Worm (Caenorhabditis elegans) whole organism, L1 larva: Measurements from ENCODE around the gene tag-234.

ENCODE experiments used
- aly-2 ChIP-seq: fragments of 150-350 bp; optimal IDR thresholded peaks from 2 replicates; lab custom pipeline; 2014; ENCODE audit warnings: missing biosample characterization, missing genetic modification characterization
- grh-1 ChIP-seq: fragments of 200-800 bp; sonication (Bioruptor generic); IDR thresholded peaks from 2 replicates; pipeline ENCODE4 v1.3.6; 2022; ENCODE audit warnings: missing genetic modification reagents, missing genetic modification characterization, missing compliant biosample characterization
- nhr-237 ChIP-seq: fragments of 150-350 bp; optimal IDR thresholded peaks from 2 replicates; lab custom pipeline; 2014; ENCODE audit warnings: missing biosample characterization, missing genetic modification characterization
- snpc-4 ChIP-seq: fragments of 150-350 bp; optimal IDR thresholded peaks from 2 replicates; lab custom pipeline; 2014; ENCODE audit warnings: missing biosample characterization, missing genetic modification characterization
- unc-86 ChIP-seq: sonication (generic microtip); optimal IDR thresholded peaks from 2 replicates; lab custom pipeline; 2016; ENCODE audit warnings: missing genetic modification characterization, missing compliant biosample characterization

- no peak for TF ChIP-seq nhr-237 (tag; lab: Kevin White, UChicago)
- no peak for TF ChIP-seq grh-1
- no peak for TF ChIP-seq unc-86 (tag; lab: Kevin White, UChicago)
- no peak for TF ChIP-seq snpc-4 (tag; lab: Kevin White, UChicago)
- no peak for TF ChIP-seq aly-2 (tag; lab: Kevin White, UChicago)
These were observed 47.6 kb upstream of the tag-234 start, which contains the start of gene ZK1248.20 for ce11 chrII:5816346-5816745.
